Worm (Caenorhabditis elegans) whole organism, late embryonic: Measurements from ENCODE around the gene F52E1.2.

Experiments used
- C38D4.7 ChIP-seq: fragments of 200-800 bp; sonication (Bioruptor generic); optimal IDR thresholded peaks from 2 replicates; lab custom pipeline; 2018; ENCODE audit warnings: mild to moderate bottlenecking, missing genetic modification characterization, moderate library complexity, missing compliant biosample characterization
- K02D7.2 ChIP-seq: sonication (generic microtip); optimal IDR thresholded peaks from 2 replicates; lab custom pipeline; 2017; ENCODE audit warnings: mild to moderate bottlenecking, missing genetic modification characterization, missing compliant biosample characterization
- T23F11.4 ChIP-seq: fragments of 200-800 bp; sonication (Bioruptor generic); optimal IDR thresholded peaks from 2 replicates; lab custom pipeline; 2018; ENCODE audit warnings: mild to moderate bottlenecking, missing genetic modification characterization, missing compliant biosample characterization
- ceh-14 ChIP-seq: sonication (generic microtip); optimal IDR thresholded peaks from 2 replicates; lab custom pipeline; 2016; ENCODE audit warnings: missing genotype, missing genetic modification characterization, missing compliant biosample characterization
- ceh-18 ChIP-seq: sonication (generic microtip); optimal IDR thresholded peaks from 2 replicates; lab custom pipeline; 2016; ENCODE audit warnings: missing genetic modification characterization, missing compliant biosample characterization
- ceh-19 ChIP-seq: fragments of 200-800 bp; sonication (Bioruptor generic); optimal IDR thresholded peaks from 2 replicates; lab custom pipeline; 2018; ENCODE audit warnings: mild to moderate bottlenecking, missing genetic modification characterization, missing compliant biosample characterization
- ceh-2 ChIP-seq: sonication (generic microtip); optimal IDR thresholded peaks from 2 replicates; lab custom pipeline; 2016; ENCODE audit warnings: missing genotype, missing genetic modification characterization, missing compliant biosample characterization
- ceh-22 ChIP-seq: sonication (generic microtip); optimal IDR thresholded peaks from 2 replicates; lab custom pipeline; 2017; ENCODE audit warnings: missing biosample characterization, missing genetic modification characterization
- ceh-24 ChIP-seq: sonication (generic microtip); optimal IDR thresholded peaks from 2 replicates; lab custom pipeline; 2016; ENCODE audit warnings: mild to moderate bottlenecking, missing genetic modification characterization, missing compliant biosample characterization
- ceh-31 ChIP-seq: sonication (generic microtip); optimal IDR thresholded peaks from 2 replicates; lab custom pipeline; 2016; ENCODE audit warnings: missing genetic modification characterization, missing compliant biosample characterization
- che-1 ChIP-seq: sonication (generic microtip); optimal IDR thresholded peaks from 2 replicates; lab custom pipeline; 2016; ENCODE audit warnings: mild to moderate bottlenecking, missing genetic modification characterization, missing compliant biosample characterization
- dmd-4 ChIP-seq: sonication (generic microtip); optimal IDR thresholded peaks from 2 replicates; lab custom pipeline; 2016; ENCODE audit warnings: borderline replicate concordance, missing genetic modification characterization, missing compliant biosample characterization
- dve-1 ChIP-seq: sonication (generic microtip); optimal IDR thresholded peaks from 2 replicates; lab custom pipeline; 2017; ENCODE audit warnings: antibody characterized with exemption, mild to moderate bottlenecking, missing genetic modification characterization, missing compliant biosample characterization
- fax-1 ChIP-seq: sonication (generic microtip); optimal IDR thresholded peaks from 2 replicates; lab custom pipeline; 2016; ENCODE audit warnings: missing genotype, missing genetic modification characterization, missing compliant biosample characterization
- fkh-10 ChIP-seq: fragments of 150-350 bp; optimal IDR thresholded peaks from 2 replicates; lab custom pipeline; 2014; ENCODE audit warnings: missing biosample characterization, missing genetic modification reagents, missing genetic modification characterization
- hlh-15 ChIP-seq: sonication (generic microtip); optimal IDR thresholded peaks from 2 replicates; lab custom pipeline; 2016; ENCODE audit warnings: missing genetic modification characterization, missing compliant biosample characterization
- hlh-6 ChIP-seq: sonication (generic microtip); optimal IDR thresholded peaks from 2 replicates; lab custom pipeline; 2016; ENCODE audit warnings: missing genotype, missing genetic modification characterization, missing compliant biosample characterization
- lim-6 ChIP-seq: sonication (generic microtip); optimal IDR thresholded peaks from 2 replicates; lab custom pipeline; 2016; ENCODE audit warnings: missing genetic modification characterization, missing compliant biosample characterization
- lin-11 ChIP-seq: fragments of 200-800 bp; sonication (Bioruptor generic); optimal IDR thresholded peaks from 2 replicates; lab custom pipeline; 2018; ENCODE audit warnings: mild to moderate bottlenecking, missing genetic modification characterization, missing compliant biosample characterization
- madf-2 ChIP-seq: sonication (generic microtip); optimal IDR thresholded peaks from 2 replicates; lab custom pipeline; 2017; ENCODE audit warnings: missing genetic modification characterization, missing compliant biosample characterization
- nfya-1 ChIP-seq: sonication (generic microtip); optimal IDR thresholded peaks from 2 replicates; lab custom pipeline; 2017; ENCODE audit warnings: missing genetic modification characterization, mild to moderate bottlenecking, missing compliant biosample characterization, antibody characterized with exemption, moderate library complexity
- nhr-11 ChIP-seq: fragments of 150-350 bp; optimal IDR thresholded peaks from 2 replicates; lab custom pipeline; 2014; ENCODE audit warnings: missing biosample characterization, missing genetic modification characterization
- npax-4 ChIP-seq: sonication (generic microtip); optimal IDR thresholded peaks from 2 replicates; lab custom pipeline; 2016; ENCODE audit warnings: missing genetic modification characterization, missing compliant biosample characterization
- pag-3 ChIP-seq: sonication (generic microtip); optimal IDR thresholded peaks from 2 replicates; lab custom pipeline; 2016; ENCODE audit warnings: missing compliant biosample characterization, missing genetic modification characterization, borderline replicate concordance
- pat-9 ChIP-seq: fragments of 200-800 bp; sonication (Bioruptor generic); optimal IDR thresholded peaks from 2 replicates; lab custom pipeline; 2018; ENCODE audit warnings: mild to moderate bottlenecking, missing genetic modification characterization, moderate library complexity, missing compliant biosample characterization
- pqm-1 ChIP-seq: sonication (generic microtip); optimal IDR thresholded peaks from 2 replicates; lab custom pipeline; 2016; ENCODE audit warnings: missing genetic modification characterization, missing compliant biosample characterization
- ref-2 ChIP-seq: sonication (generic microtip); optimal IDR thresholded peaks from 2 replicates; lab custom pipeline; 2016; ENCODE audit warnings: missing genetic modification characterization, missing compliant biosample characterization
- sox-2 ChIP-seq: fragments of 200-800 bp; sonication (Bioruptor generic); IDR thresholded peaks from 2 replicates; pipeline ENCODE4 v1.3.6; 2022; ENCODE audit warnings: missing genetic modification reagents, missing genetic modification characterization, missing compliant biosample characterization
- sox-4 ChIP-seq: sonication (generic microtip); optimal IDR thresholded peaks from 2 replicates; lab custom pipeline; 2017; ENCODE audit warnings: mild to moderate bottlenecking, missing genetic modification characterization, inconsistent platforms, missing compliant biosample characterization
- tbx-2 ChIP-seq: sonication (generic microtip); optimal IDR thresholded peaks from 2 replicates; lab custom pipeline; 2016; ENCODE audit warnings: missing genetic modification characterization, missing compliant biosample characterization
- tbx-7 ChIP-seq: sonication (generic microtip); optimal IDR thresholded peaks from 2 replicates; lab custom pipeline; 2016; ENCODE audit warnings: missing genotype, missing genetic modification characterization, missing compliant biosample characterization
- unc-3 ChIP-seq, 2 experiments: fragments of 200-800 bp in 1 of 2; sonication (Bioruptor generic) in 1 of 2; sonication (generic microtip) in 1 of 2; conservative IDR thresholded peaks in 1 of 2; optimal IDR thresholded peaks in 1 of 2; 2 replicates each; pipeline versions ENCODE4 v1.3.6 to Lab custom; 2016 to 2022; ENCODE audit warnings: missing compliant biosample characterization in 2 of 2, missing genetic modification characterization in 2 of 2, missing genetic modification reagents in 1 of 2
- unc-86 ChIP-seq: sonication (generic microtip); optimal IDR thresholded peaks from 2 replicates; lab custom pipeline; 2016; ENCODE audit warnings: missing genetic modification characterization, missing compliant biosample characterization
- ztf-16 ChIP-seq: sonication (generic microtip); optimal IDR thresholded peaks from 2 replicates; lab custom pipeline; 2017; ENCODE audit warnings: missing genetic modification characterization, missing compliant biosample characterization

Gene F52E1.2

DNA sequence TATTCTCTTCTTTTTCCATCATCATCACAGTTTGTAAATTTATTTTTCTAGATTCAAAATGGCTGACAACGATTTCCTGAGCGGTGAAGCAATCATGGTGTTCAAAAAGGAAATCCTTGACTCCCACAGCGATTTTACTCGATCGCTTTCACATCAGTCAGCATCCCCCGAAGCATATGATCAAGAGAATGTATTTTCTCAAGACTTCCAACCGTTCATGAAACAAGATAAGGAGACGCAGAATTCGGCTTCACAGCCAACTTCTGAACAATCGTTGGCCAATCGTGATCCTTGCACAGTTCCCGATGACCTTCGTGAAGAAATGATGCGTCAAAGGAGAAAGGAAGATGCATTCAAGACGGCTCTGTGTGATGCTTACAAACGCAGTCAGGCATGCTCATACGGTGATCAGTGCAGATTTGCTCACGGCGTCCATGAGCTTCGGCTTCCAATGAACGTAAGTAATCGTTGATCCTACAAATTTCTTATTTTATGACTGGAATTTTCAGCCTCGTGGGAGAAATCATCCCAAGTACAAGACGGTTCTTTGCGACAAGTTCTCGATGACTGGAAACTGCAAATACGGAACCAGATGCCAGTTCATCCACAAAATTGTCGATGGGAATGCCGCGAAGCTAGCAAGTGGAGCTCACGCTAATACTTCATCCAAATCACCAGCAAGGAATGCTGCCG, 3.8 kb downstream of the F52E1.2 start, which contains the start of gene pos-1:
TSS of gene pos-1 (plus strand) at position 51 of the 693 bp plus-strand sequence.
- no peak for TF ChIP-seq ceh-22
- no peak for TF ChIP-seq hlh-6
- TF ChIP-seq hlh-15 (tag; lab: Kevin White, UChicago), result no peak
- TF ChIP-seq tbx-7 (tag; lab: Kevin White, UChicago), result no peak
- no peak for TF ChIP-seq che-1
- TF ChIP-seq ceh-19, result no peak
- TF ChIP-seq unc-86 (tag; lab: Kevin White, UChicago), result no peak
- no peak for TF ChIP-seq ceh-31 (tag; lab: Kevin White, UChicago)
- TF ChIP-seq fax-1 (tag; lab: Kevin White, UChicago), result no peak
- TF ChIP-seq lin-11 (tag; lab: Kevin White, UChicago), result no peak
- no peak for TF ChIP-seq ceh-24

DNA sequence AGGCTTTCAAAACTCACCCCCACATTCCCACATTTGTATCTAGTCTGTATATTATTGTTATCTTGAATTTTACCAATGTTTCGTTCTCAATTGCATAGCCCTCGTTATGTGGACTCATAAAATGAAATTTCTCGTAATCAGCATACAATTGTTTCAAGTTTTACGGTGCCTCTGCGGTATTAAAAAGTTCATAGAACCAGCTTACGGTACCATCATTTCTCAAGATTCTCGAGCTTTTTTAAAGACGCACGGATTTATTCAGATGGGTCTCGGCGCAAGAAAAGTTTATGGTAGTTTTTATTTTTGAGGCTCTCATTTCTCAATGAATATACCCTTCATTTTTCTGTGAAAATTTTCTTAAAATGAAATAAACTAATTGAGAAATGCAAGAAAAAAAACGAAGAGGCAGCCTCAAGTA, 4.7 kb downstream of the F52E1.2 start:
- TF ChIP-seq che-1, result no peak
- TF ChIP-seq pag-3 (tag; lab: Kevin White, UChicago), result no peak
- TF ChIP-seq tbx-7 (tag; lab: Kevin White, UChicago), result no peak
- no peak for TF ChIP-seq unc-3 (GFP tag; conservative IDR thresholded peaks at IDR 0.05; lab: Robert Waterston, UW)
- no peak for TF ChIP-seq unc-3 (tag; optimal IDR thresholded peaks at IDR 0.05; lab: Kevin White, UChicago)
- no peak for TF ChIP-seq madf-2 (tag; lab: Kevin White, UChicago)
- TF ChIP-seq K02D7.2 (tag; lab: Kevin White, UChicago), result no peak
- TF ChIP-seq nhr-11 (tag; lab: Kevin White, UChicago), result no peak
- no peak for TF ChIP-seq lim-6 (tag; lab: Kevin White, UChicago)
- TF ChIP-seq dve-1, result no peak
- TF ChIP-seq pqm-1, result no peak
- no peak for TF ChIP-seq ztf-16
- TF ChIP-seq pat-9, result no peak
- TF ChIP-seq ceh-14 (tag; lab: Kevin White, UChicago), result no peak
- TF ChIP-seq ceh-2 (tag; lab: Kevin White, UChicago), result no peak
- TF ChIP-seq, all 69 proteins: peak for 0

DNA sequence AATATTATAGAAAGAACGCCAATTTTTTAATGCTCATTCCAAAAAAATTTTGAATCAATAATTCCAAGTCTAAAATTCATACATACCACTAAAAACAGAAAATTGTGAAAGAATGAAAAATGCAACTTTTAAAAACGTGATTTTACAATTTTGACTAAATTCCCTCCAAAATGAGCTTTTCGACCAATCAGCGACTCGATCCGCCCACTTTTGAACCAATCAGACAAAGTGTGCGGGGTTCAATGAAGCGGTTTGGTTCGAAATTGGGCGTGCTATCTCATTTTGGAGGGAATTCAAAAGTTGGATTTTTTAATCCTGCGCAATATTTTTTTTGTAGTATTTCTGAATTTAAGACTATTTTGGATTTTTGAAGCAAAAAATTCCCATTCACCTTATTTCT, 6.9 kb downstream of the F52E1.2 start:
- TF ChIP-seq npax-4 (tag; lab: Kevin White, UChicago) (no peak), nfya-1 (tag; lab: Kevin White, UChicago) (peak; percentile 54)

DNA sequence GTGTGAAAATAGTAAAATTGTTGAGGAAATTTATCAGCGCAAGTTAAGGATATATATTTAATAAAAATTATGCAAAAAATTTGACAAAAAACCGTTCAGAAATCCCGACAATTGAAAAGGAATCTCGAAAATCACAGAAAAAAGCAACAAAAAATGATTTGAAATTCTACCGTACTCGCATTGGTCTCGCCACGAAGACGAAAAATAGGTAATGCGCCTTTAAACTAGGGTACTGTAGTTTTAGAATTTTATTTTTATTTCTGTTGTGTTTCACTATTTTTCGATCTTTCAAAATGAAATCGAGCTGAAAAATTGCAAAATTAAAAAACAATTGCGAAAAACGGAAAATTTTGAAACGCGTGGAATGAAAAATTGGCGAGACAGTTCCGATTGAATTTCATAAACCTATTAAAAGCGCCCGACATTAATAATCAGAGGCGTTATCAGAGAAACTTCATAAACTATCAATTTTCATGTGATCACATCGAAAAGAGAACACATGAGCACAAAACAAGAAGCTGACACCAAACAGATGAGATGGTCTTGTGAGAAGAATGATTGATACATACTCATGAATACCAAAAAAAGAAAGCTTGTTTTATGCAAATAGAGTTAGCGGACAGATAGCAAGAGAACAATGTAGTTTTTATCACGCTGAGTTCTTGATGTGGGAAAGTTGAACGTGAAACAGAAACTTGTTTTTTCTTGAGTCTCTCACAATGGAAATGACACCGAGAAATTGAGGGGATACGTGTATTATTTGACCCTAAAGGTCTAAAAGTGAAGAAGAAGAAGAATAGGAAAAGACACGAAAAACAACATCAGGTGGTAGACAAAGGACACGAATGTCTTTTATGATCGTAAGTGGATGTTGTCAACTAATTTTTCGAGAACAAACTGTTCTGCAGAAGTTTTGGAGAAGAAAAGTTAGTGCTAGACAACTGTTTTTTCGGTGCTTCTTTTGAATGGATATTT, 14.7 kb downstream of the F52E1.2 start:
- no peak for TF ChIP-seq fkh-10 (GFP tag; lab: Kevin White, UChicago)

DNA sequence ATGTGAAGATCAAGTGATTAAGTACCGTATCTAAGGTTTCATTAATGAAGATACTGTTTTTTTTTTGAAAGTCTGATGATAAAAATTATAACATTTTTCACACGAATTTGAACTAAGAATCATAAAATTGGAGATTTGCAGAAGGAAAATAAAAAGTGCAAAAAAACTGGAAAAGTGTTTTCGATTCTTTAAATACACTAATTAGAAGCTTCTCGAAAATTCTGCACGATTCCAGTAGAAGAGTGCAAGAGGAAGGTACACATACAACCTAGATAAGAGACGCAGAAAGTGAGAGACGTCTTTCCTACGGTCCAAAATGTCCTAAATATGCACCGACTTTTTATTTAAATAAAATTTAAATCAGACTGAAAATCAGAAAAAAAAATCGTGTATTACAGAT, 15.8 kb downstream of the F52E1.2 start:
- TF ChIP-seq tbx-2 (tag; lab: Kevin White, UChicago), result no peak
- no peak for TF ChIP-seq sox-4
- TF ChIP-seq dmd-4 (tag; lab: Kevin White, UChicago), result no peak
- TF ChIP-seq ceh-22, result no peak
- no peak for TF ChIP-seq ceh-18 (tag; lab: Kevin White, UChicago)
- no peak for TF ChIP-seq C38D4.7 (GFP tag; lab: Kevin White, UChicago)
- TF ChIP-seq sox-2, result no peak
- no peak for TF ChIP-seq unc-86 (tag; lab: Kevin White, UChicago)
- TF ChIP-seq tbx-7 (tag; lab: Kevin White, UChicago), result no peak
- TF ChIP-seq hlh-6, result no peak
- TF ChIP-seq lin-11 (tag; lab: Kevin White, UChicago), result no peak
- no peak for TF ChIP-seq ceh-14 (tag; lab: Kevin White, UChicago)
- no peak for TF ChIP-seq T23F11.4 (GFP tag; lab: Kevin White, UChicago)
- no peak for TF ChIP-seq ref-2 (tag; lab: Kevin White, UChicago)
- TF ChIP-seq ztf-16, result no peak
- TF ChIP-seq ceh-2 (tag; lab: Kevin White, UChicago), result no peak
